Worm (Caenorhabditis elegans) whole organism, early embryonic: Measurements from ENCODE around the gene str-109.

Source experiments
- aly-1 ChIP-seq: sonication (generic microtip); optimal IDR thresholded peaks from 2 replicates; lab custom pipeline; 2016; ENCODE audit warnings: missing genetic modification characterization, missing compliant biosample characterization
- ama-1 ChIP-seq: fragments of 150-350 bp; optimal IDR thresholded peaks from 2 replicates; lab custom pipeline; 2014
- ceh-13 ChIP-seq: fragments of 200-800 bp; sonication (Bioruptor generic); optimal IDR thresholded peaks from 2 replicates; lab custom pipeline; 2018; ENCODE audit warnings: mild to moderate bottlenecking, missing genetic modification characterization, missing compliant biosample characterization
- ceh-36 ChIP-seq: sonication (generic microtip); optimal IDR thresholded peaks from 2 replicates; lab custom pipeline; 2016; ENCODE audit warnings: missing genetic modification characterization, inconsistent platforms, missing compliant biosample characterization
- ets-7 ChIP-seq: sonication (generic microtip); optimal IDR thresholded peaks from 2 replicates; lab custom pipeline; 2016; ENCODE audit warnings: missing genotype, missing genetic modification characterization, missing compliant biosample characterization
- flt-1 ChIP-seq: fragments of 200-800 bp; sonication (Bioruptor generic); IDR thresholded peaks from 2 replicates; pipeline ENCODE4 v1.3.6; 2022; ENCODE audit warnings: missing genetic modification characterization, missing compliant biosample characterization
- hmg-4 ChIP-seq: fragments of 200-800 bp; sonication (Bioruptor generic); optimal IDR thresholded peaks from 2 replicates; lab custom pipeline; 2018; ENCODE audit warnings: mild to moderate bottlenecking, missing genetic modification characterization, missing compliant biosample characterization
- pes-1 ChIP-seq: fragments of 200-800 bp; sonication (Bioruptor generic); IDR thresholded peaks from 2 replicates; pipeline ENCODE4 v1.3.6; 2022; ENCODE audit warnings: missing genetic modification reagents, missing genetic modification characterization, missing compliant biosample characterization
- tbx-37 ChIP-seq: fragments of 200-800 bp; sonication (Bioruptor generic); conservative IDR thresholded peaks from 2 replicates; pipeline ENCODE4 v1.3.6; 2022; ENCODE audit warnings: missing genetic modification reagents, missing genetic modification characterization, missing compliant biosample characterization
- tra-4 ChIP-seq: sonication (generic microtip); optimal IDR thresholded peaks from 2 replicates; lab custom pipeline; 2017; ENCODE audit warnings: missing genetic modification characterization, missing compliant biosample characterization

DNA sequence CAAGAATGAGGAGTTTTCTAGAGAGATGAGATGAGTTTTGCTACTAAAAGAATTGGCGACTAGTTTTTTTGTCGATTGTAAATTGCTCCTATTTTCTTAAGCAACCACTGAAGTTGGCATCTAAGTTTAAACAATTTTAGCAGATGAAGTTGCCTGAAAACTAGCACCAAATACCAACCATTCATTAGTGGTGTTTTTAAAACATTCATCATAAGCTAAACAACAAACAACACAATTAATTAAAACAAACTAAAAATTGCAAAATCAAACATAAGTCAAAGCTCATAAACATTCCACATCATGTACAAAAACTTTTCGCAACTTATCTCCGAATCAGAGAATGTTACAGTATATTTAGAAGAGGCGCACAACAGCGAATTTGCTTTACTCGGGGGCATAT is 20.1 kb upstream of the str-109 start, which contains the start of gene srz-13:
- TF ChIP-seq flt-1 (GFP tag; lab: Robert Waterston, UW) = no peak
- no peak for TF ChIP-seq tbx-37 (GFP tag; lab: Robert Waterston, UW)
- no peak for TF ChIP-seq ceh-36
- no peak for TF ChIP-seq ama-1 (lab: Kevin White, UChicago)
- TF ChIP-seq aly-1 (tag; lab: Kevin White, UChicago) = no peak
- no peak for TF ChIP-seq pes-1 (GFP tag; lab: Robert Waterston, UW)
- no peak for TF ChIP-seq tra-4 (tag; lab: Kevin White, UChicago)
- no peak for TF ChIP-seq ceh-13 (GFP tag; lab: Kevin White, UChicago)
- TF ChIP-seq hmg-4 (GFP tag; lab: Kevin White, UChicago) = no peak
- TF ChIP-seq ets-7 (tag; lab: Kevin White, UChicago) = no peak
